Worm (Caenorhabditis elegans) whole organism, mixed stage, embryonic: Measurements from ENCODE around the gene mec-12.

ENCODE experiments used
- elt-3 ChIP-seq: fragments of 150-350 bp; optimal IDR thresholded peaks from 2 replicates; lab custom pipeline; 2014; ENCODE audit warnings: missing biosample characterization, missing genetic modification characterization
- sptf-1 ChIP-seq: sonication (generic microtip); optimal IDR thresholded peaks from 2 replicates; lab custom pipeline; 2017; ENCODE audit warnings: mild to moderate bottlenecking, missing genetic modification characterization, moderate library complexity, missing compliant biosample characterization
- unc-62 ChIP-seq: fragments of 150-350 bp; optimal IDR thresholded peaks from 2 replicates; lab custom pipeline; 2014; ENCODE audit warnings: missing biosample characterization, missing genetic modification reagents, missing genetic modification characterization
- ztf-11 ChIP-seq: fragments of 150-350 bp; optimal IDR thresholded peaks from 2 replicates; lab custom pipeline; 2014; ENCODE audit warnings: missing biosample characterization, missing genetic modification characterization

DNA sequence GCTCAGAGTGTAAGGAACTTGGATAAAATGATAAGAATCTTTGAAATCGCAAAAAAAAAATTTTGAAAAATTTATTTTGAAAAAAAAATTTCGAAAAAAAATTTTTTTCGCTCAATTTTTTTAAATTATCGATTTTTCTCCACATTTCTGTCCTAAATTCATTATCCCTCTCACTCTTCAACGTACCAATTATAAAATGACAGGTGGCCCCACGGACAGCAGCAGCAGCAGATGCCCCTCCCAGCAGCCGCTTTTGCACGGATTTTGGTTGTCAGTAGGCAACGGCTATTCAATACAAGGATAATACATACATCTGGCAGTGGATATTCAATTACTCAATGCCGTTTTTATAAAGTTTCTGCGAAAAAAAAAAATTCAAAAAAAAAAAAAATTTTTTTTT, 52.6 kb downstream of the mec-12 start, which contains the start of gene sft-1:
- TF ChIP-seq elt-3: no peak
- TF ChIP-seq sptf-1 (tag; lab: Kevin White, UChicago): no peak
- no peak for TF ChIP-seq ztf-11 (tag; lab: Kevin White, UChicago)
- TF ChIP-seq unc-62 (GFP tag; lab: Kevin White, UChicago): no peak
